Fruit fly (Drosophila melanogaster) whole organism, embryonic: Measurements from ENCODE around the gene CG1983.

ENCODE experiments used
- BtbVII ChIP-seq: fragments of 200-800 bp; sonication (Bioruptor generic); optimal IDR thresholded peaks from 3 replicates; lab custom pipeline; 2017; ENCODE audit warnings: missing biosample characterization, mild to moderate bottlenecking, missing genetic modification characterization
- CG11504 ChIP-seq: fragments of 200-800 bp; sonication (Bioruptor generic); optimal IDR thresholded peaks from 3 replicates; lab custom pipeline; 2019; ENCODE audit warnings: missing biosample characterization, mild to moderate bottlenecking, missing genetic modification characterization, moderate library complexity
- CG11723 ChIP-seq: fragments of 200-800 bp; sonication (Bioruptor generic); optimal IDR thresholded peaks from 2 replicates; lab custom pipeline; 2017; ENCODE audit warnings: missing biosample characterization, mild to moderate bottlenecking, missing genetic modification characterization
- CG13123 ChIP-seq: fragments of 200-800 bp; sonication (Bioruptor generic); optimal IDR thresholded peaks from 2 replicates; lab custom pipeline; 2016; ENCODE audit warnings: missing biosample characterization, missing genetic modification characterization
- CG15696 ChIP-seq: fragments of 200-800 bp; sonication (Bioruptor generic); optimal IDR thresholded peaks from 2 replicates; lab custom pipeline; 2019; ENCODE audit warnings: missing biosample characterization, mild to moderate bottlenecking, missing genetic modification characterization, moderate library complexity
- CG17829 ChIP-seq: fragments of 200-800 bp; optimal IDR thresholded peaks from 2 replicates; lab custom pipeline; 2019; ENCODE audit warnings: missing biosample characterization, mild to moderate bottlenecking, missing genetic modification characterization, moderate library complexity
- CG2129 ChIP-seq: fragments of 200-800 bp; sonication (Bioruptor generic); IDR thresholded peaks from 2 replicates; pipeline ENCODE4 v1.3.6; 2022; ENCODE audit warnings: missing biosample characterization, missing genetic modification characterization; ENCODE audit not compliant: partially characterized antibody
- CG2202 ChIP-seq: fragments of 200-800 bp; sonication (Bioruptor generic); optimal IDR thresholded peaks from 2 replicates; lab custom pipeline; 2018; ENCODE audit warnings: missing biosample characterization, mild to moderate bottlenecking, missing genetic modification characterization
- CG2875 ChIP-seq: fragments of 200-800 bp; sonication (Bioruptor generic); optimal IDR thresholded peaks from 2 replicates; lab custom pipeline; 2017; ENCODE audit warnings: missing biosample characterization, mild to moderate bottlenecking, missing genetic modification characterization, missing genetic modification reagents
- CG3407 ChIP-seq: fragments of 200-800 bp; sonication (Bioruptor generic); optimal IDR thresholded peaks from 2 replicates; lab custom pipeline; 2018; ENCODE audit warnings: missing biosample characterization, mild to moderate bottlenecking, missing genetic modification characterization
- CG6683 ChIP-seq: fragments of 200-800 bp; sonication (Bioruptor generic); optimal IDR thresholded peaks from 2 replicates; lab custom pipeline; 2017; ENCODE audit warnings: missing biosample characterization, mild to moderate bottlenecking, missing genetic modification characterization, missing genetic modification reagents
- CG7928 ChIP-seq: fragments of 200-800 bp; sonication (Bioruptor generic); optimal IDR thresholded peaks from 2 replicates; lab custom pipeline; 2017; ENCODE audit warnings: missing biosample characterization, mild to moderate bottlenecking, missing genetic modification characterization
- Dfd ChIP-seq, 2 experiments: fragments of >200 bp; optimal IDR thresholded peaks; 2 replicates each; lab custom pipeline; 2017; ENCODE audit warnings: missing biosample characterization in 2 of 2, missing genetic modification characterization in 2 of 2
- Elba2 ChIP-seq: fragments of 200-800 bp; sonication (Bioruptor generic); optimal IDR thresholded peaks from 3 replicates; lab custom pipeline; 2016; ENCODE audit warnings: missing biosample characterization, missing genetic modification characterization
- Fer2 ChIP-seq: fragments of 200-800 bp; sonication (Bioruptor generic); optimal IDR thresholded peaks from 2 replicates; lab custom pipeline; 2018; ENCODE audit warnings: missing biosample characterization, mild to moderate bottlenecking, missing genetic modification characterization, moderate library complexity
- HLH4C ChIP-seq: fragments of 200-800 bp; sonication (Bioruptor generic); IDR thresholded peaks from 3 replicates; pipeline ENCODE4 v1.3.6; 2022; ENCODE audit warnings: missing biosample characterization, missing genetic modification characterization; ENCODE audit not compliant: partially characterized antibody
- HmgD ChIP-seq: fragments of 200-800 bp; sonication (Bioruptor generic); optimal IDR thresholded peaks from 3 replicates; lab custom pipeline; 2016; ENCODE audit warnings: missing biosample characterization, missing genetic modification characterization
- HmgZ ChIP-seq: fragments of 200-800 bp; sonication (Bioruptor generic); optimal IDR thresholded peaks from 2 replicates; lab custom pipeline; 2018; ENCODE audit warnings: missing biosample characterization, mild to moderate bottlenecking, missing genetic modification characterization
- Hr3 ChIP-seq: fragments of 200-800 bp; sonication (Bioruptor generic); optimal IDR thresholded peaks from 3 replicates; lab custom pipeline; 2016; ENCODE audit warnings: missing biosample characterization, missing genetic modification characterization
- Hsf ChIP-seq: fragments of 200-800 bp; sonication (Bioruptor generic); optimal IDR thresholded peaks from 3 replicates; lab custom pipeline; 2016; ENCODE audit warnings: missing biosample characterization, missing genetic modification characterization
- Lim3 ChIP-seq: fragments of 200-800 bp; sonication (Bioruptor generic); IDR thresholded peaks from 2 replicates; pipeline ENCODE4 v1.3.6; 2022; ENCODE audit warnings: missing biosample characterization, missing genetic modification characterization
- MESR4 ChIP-seq: fragments of 200-800 bp; sonication (Bioruptor generic); optimal IDR thresholded peaks from 2 replicates; lab custom pipeline; 2018; ENCODE audit warnings: missing biosample characterization, mild to moderate bottlenecking, missing genetic modification characterization, moderate library complexity
- NK7.1 ChIP-seq: fragments of 200-800 bp; sonication (Bioruptor generic); optimal IDR thresholded peaks from 3 replicates; lab custom pipeline; 2016; ENCODE audit warnings: missing biosample characterization, missing genetic modification characterization
- Ptx1 ChIP-seq: fragments of 200-800 bp; sonication (Bioruptor generic); IDR thresholded peaks from 2 replicates; pipeline ENCODE4 v1.3.6; 2022; ENCODE audit warnings: missing biosample characterization, missing genetic modification characterization
- Vsx1 ChIP-seq: fragments of 200-800 bp; sonication (Bioruptor generic); optimal IDR thresholded peaks from 2 replicates; lab custom pipeline; 2017; ENCODE audit warnings: missing biosample characterization, mild to moderate bottlenecking, missing genetic modification characterization, missing genetic modification reagents
- Xbp1 ChIP-seq: fragments of 200-800 bp; sonication (Bioruptor generic); optimal IDR thresholded peaks from 3 replicates; lab custom pipeline; 2016; ENCODE audit warnings: missing biosample characterization, mild to moderate bottlenecking, missing genetic modification characterization
- amos ChIP-seq: fragments of 200-800 bp; sonication (Bioruptor generic); IDR thresholded peaks from 2 replicates; pipeline ENCODE4 v1.3.6; 2022; ENCODE audit warnings: missing biosample characterization, missing genetic modification characterization; ENCODE audit not compliant: partially characterized antibody
- caup ChIP-seq: fragments of 200-800 bp; sonication (Bioruptor generic); optimal IDR thresholded peaks from 3 replicates; lab custom pipeline; 2017; ENCODE audit warnings: missing biosample characterization, mild to moderate bottlenecking, missing genetic modification characterization, moderate library complexity; ENCODE audit not compliant: severe bottlenecking
- chif ChIP-seq, 2 experiments: fragments of 200-800 bp; sonication (Bioruptor generic); optimal IDR thresholded peaks; 3 replicates each; lab custom pipeline; 2016; ENCODE audit warnings: missing biosample characterization in 2 of 2, missing genetic modification characterization in 2 of 2
- chinmo ChIP-seq: fragments of 200-800 bp; sonication (Bioruptor generic); IDR thresholded peaks from 4 replicates; pipeline ENCODE4 v1.3.6; 2022; ENCODE audit warnings: missing biosample characterization, missing genetic modification characterization; ENCODE audit not compliant: partially characterized antibody
- crp ChIP-seq, 2 experiments: fragments of 200-800 bp; sonication (Bioruptor generic); optimal IDR thresholded peaks; 2 replicates in 1 of 2; 3 replicates in 1 of 2; lab custom pipeline; 2017; ENCODE audit warnings: missing biosample characterization in 2 of 2, missing genetic modification characterization in 2 of 2, mild to moderate bottlenecking in 1 of 2, moderate library complexity in 1 of 2
- ems ChIP-seq: fragments of 200-800 bp; sonication (Bioruptor generic); optimal IDR thresholded peaks from 3 replicates; lab custom pipeline; 2016; ENCODE audit warnings: missing biosample characterization, missing genetic modification characterization
- eyg ChIP-seq: fragments of 200-800 bp; sonication (Bioruptor generic); optimal IDR thresholded peaks from 3 replicates; lab custom pipeline; 2016; ENCODE audit warnings: missing biosample characterization, missing genetic modification characterization
- fd64A ChIP-seq: fragments of 200-800 bp; sonication (Bioruptor generic); optimal IDR thresholded peaks from 3 replicates; lab custom pipeline; 2018; ENCODE audit warnings: missing biosample characterization, mild to moderate bottlenecking, missing genetic modification characterization
- gem ChIP-seq: fragments of 200-800 bp; sonication (Bioruptor generic); optimal IDR thresholded peaks from 2 replicates; lab custom pipeline; 2019; ENCODE audit warnings: missing biosample characterization, mild to moderate bottlenecking, missing genetic modification characterization, moderate library complexity
- jumu ChIP-seq: fragments of 200-800 bp; sonication (Bioruptor generic); optimal IDR thresholded peaks from 3 replicates; lab custom pipeline; 2016; ENCODE audit warnings: missing biosample characterization, missing genetic modification characterization
- p53 ChIP-seq: fragments of 200-800 bp; sonication (Bioruptor generic); optimal IDR thresholded peaks from 2 replicates; lab custom pipeline; 2016; ENCODE audit warnings: missing biosample characterization, missing genetic modification characterization
- pfk ChIP-seq: fragments of 200-800 bp; sonication (Bioruptor generic); optimal IDR thresholded peaks from 2 replicates; lab custom pipeline; 2018; ENCODE audit warnings: missing biosample characterization, mild to moderate bottlenecking, missing genetic modification characterization, moderate library complexity
- pita ChIP-seq: fragments of 200-800 bp; sonication (Bioruptor generic); optimal IDR thresholded peaks from 2 replicates; lab custom pipeline; 2017; ENCODE audit warnings: missing biosample characterization, mild to moderate bottlenecking, missing genetic modification characterization
- pnt ChIP-seq: fragments of 200-800 bp; sonication (Bioruptor generic); optimal IDR thresholded peaks from 3 replicates; lab custom pipeline; 2016; ENCODE audit warnings: missing biosample characterization, missing genetic modification characterization
- pros ChIP-seq: fragments of 200-800 bp; sonication (Bioruptor generic); optimal IDR thresholded peaks from 3 replicates; lab custom pipeline; 2019; ENCODE audit warnings: missing biosample characterization, mild to moderate bottlenecking, missing genetic modification characterization, moderate library complexity
- psq ChIP-seq: fragments of 200-800 bp; sonication (Bioruptor generic); optimal IDR thresholded peaks from 2 replicates; lab custom pipeline; 2017; ENCODE audit warnings: missing biosample characterization, missing genetic modification characterization
- ro ChIP-seq: fragments of 200-800 bp; sonication (Bioruptor generic); IDR thresholded peaks from 2 replicates; pipeline ENCODE4 v1.3.6; 2022; ENCODE audit warnings: missing biosample characterization, missing genetic modification characterization
- shn ChIP-seq: fragments of 200-800 bp; sonication (Bioruptor generic); optimal IDR thresholded peaks from 3 replicates; lab custom pipeline; 2016; ENCODE audit warnings: missing biosample characterization, missing genetic modification characterization
- sim ChIP-seq: fragments of 200-800 bp; sonication (Bioruptor generic); IDR thresholded peaks from 2 replicates; pipeline ENCODE4 v1.3.6; 2022; ENCODE audit warnings: missing biosample characterization, missing genetic modification characterization
- slp2 ChIP-seq: fragments of 200-800 bp; sonication (Bioruptor generic); optimal IDR thresholded peaks from 2 replicates; lab custom pipeline; 2016; ENCODE audit warnings: missing biosample characterization, missing genetic modification characterization
- sob ChIP-seq: fragments of 200-800 bp; sonication (Bioruptor generic); IDR thresholded peaks from 2 replicates; pipeline ENCODE4 v1.3.6; 2022; ENCODE audit warnings: missing biosample characterization, missing genetic modification characterization
- ssp ChIP-seq: fragments of 200-800 bp; sonication (Bioruptor generic); IDR thresholded peaks from 2 replicates; pipeline ENCODE4 v1.3.6; 2022; ENCODE audit warnings: missing biosample characterization, missing genetic modification characterization
- stc ChIP-seq: fragments of 200-800 bp; sonication (Bioruptor generic); IDR thresholded peaks from 2 replicates; pipeline ENCODE4 v1.3.6; 2022; ENCODE audit warnings: missing biosample characterization, missing genetic modification characterization
- toy ChIP-seq: fragments of 200-800 bp; sonication (Bioruptor generic); IDR thresholded peaks from 2 replicates; pipeline ENCODE4 v1.3.6; 2022; ENCODE audit warnings: missing biosample characterization, missing genetic modification characterization
- zfh1 ChIP-seq: fragments of 200-800 bp; sonication (Bioruptor generic); IDR thresholded peaks from 3 replicates; pipeline ENCODE4 v1.3.6; 2022; ENCODE audit warnings: missing biosample characterization, missing genetic modification characterization

Gene CG1983

DNA sequence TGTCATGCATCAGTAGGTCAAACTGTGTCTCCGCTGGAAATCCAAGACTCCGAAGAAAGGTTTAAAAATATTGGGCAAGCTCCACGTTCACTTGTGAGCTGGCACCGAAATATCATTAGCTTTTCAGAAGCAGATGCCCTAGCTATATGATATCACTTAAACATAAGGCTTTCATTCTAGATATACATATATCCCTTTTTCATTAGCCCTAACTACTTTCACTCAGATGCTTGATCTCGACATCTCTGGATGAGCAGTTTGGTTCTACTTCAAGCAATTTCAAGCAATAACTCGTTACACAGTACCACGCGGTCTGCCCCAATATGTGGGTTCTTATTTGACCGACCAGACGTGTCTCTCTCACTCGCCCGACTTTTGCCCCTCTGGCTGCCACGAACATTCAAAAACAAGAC lies 14.0 kb upstream of the CG1983 start (continued):
- TF ChIP-seq ems (GFP tag; lab: Kevin White, UChicago) (peak; percentile 3), Ptx1 (GFP tag; lab: Robert Waterston, UW) (peak; percentile 43; the same call in 1 of the 2 replicates), Hr3 (peak; percentile 32), shn (GFP tag; lab: Kevin White, UChicago) (peak; percentile 66), CG15696 (tag; lab: Kevin White, UChicago) (no peak), MESR4 (GFP tag; lab: Kevin White, UChicago) (no peak), CG13123 (GFP tag; lab: Kevin White, UChicago) (no peak), slp2 (GFP tag; lab: Kevin White, UChicago) (peak; percentile 54), fd64A (GFP tag; lab: Kevin White, UChicago) (no peak), zfh1 (GFP tag; lab: Robert Waterston, UW) (peak; percentile 48; the same call in 1 of the 3 replicates), CG2129 (no peak), Lim3 (GFP tag; lab: Robert Waterston, UW) (no peak), Hsf (GFP tag; lab: Kevin White, UChicago) (peak; percentile 31), psq (GFP tag; lab: Kevin White, UChicago) (no peak), Vsx1 (GFP tag; lab: Kevin White, UChicago) (no peak), CG2202 (tag; lab: Kevin White, UChicago) (no peak), ro (GFP tag; lab: Robert Waterston, UW) (no peak), ssp (GFP tag; lab: Robert Waterston, UW) (0 out of 2 replicates have a peak, but pooled peaks have one; percentile 30), NK7.1 (GFP tag; lab: Kevin White, UChicago) (peak; percentile 40), Elba2 (GFP tag; lab: Kevin White, UChicago) (no peak), caup (GFP tag; lab: Kevin White, UChicago) (no peak), HmgD (GFP tag; lab: Kevin White, UChicago) (no peak), CG2875 (GFP tag; lab: Kevin White, UChicago) (no peak), crp (GFP tag; optimal IDR thresholded peaks at IDR 0.05; lab: Kevin White, UChicago) (no peak), CG17829 (tag; lab: Kevin White, UChicago) (peak; percentile 32), HLH4C (GFP tag; lab: Robert Waterston, UW) (no peak), eyg (peak; percentile 32), CG6683 (GFP tag; lab: Kevin White, UChicago) (no peak), toy (no peak), chif (GFP tag; optimal IDR thresholded peaks at IDR 0.05; lab: Kevin White, UChicago) (peak in 1 of 2 experiments; percentile 59), Fer2 (no peak), BtbVII (GFP tag; lab: Kevin White, UChicago) (no peak), Xbp1 (GFP tag; lab: Kevin White, UChicago) (peak; percentile 55), CG7928 (no peak), amos (GFP tag; lab: Robert Waterston, UW) (no peak), sob (GFP tag; lab: Robert Waterston, UW) (no peak), HmgZ (tag; lab: Kevin White, UChicago) (peak; percentile 8), CG11504 (tag; lab: Kevin White, UChicago) (peak; percentile 54), pfk (no peak), chinmo (GFP tag; lab: Robert Waterston, UW) (no peak), Dfd (GFP tag; optimal IDR thresholded peaks at IDR 0.05; lab: Kevin White, UChicago) (no peak), CG3407 (GFP tag; lab: Kevin White, UChicago) (no peak), pita (GFP tag; lab: Kevin White, UChicago) (no peak), pnt (peak; percentile 58), CG11723 (GFP tag; lab: Kevin White, UChicago) (no peak), gem (tag; lab: Kevin White, UChicago) (peak; percentile 61), sim (GFP tag; lab: Robert Waterston, UW) (no peak), p53 (GFP tag; lab: Kevin White, UChicago) (peak; percentile 10), stc (no peak), pros (GFP tag; lab: Kevin White, UChicago) (no peak), jumu (peak; percentile 49)
